Worm (Caenorhabditis elegans) whole organism, L2 larva: ENCODE measurements around the gene prk-2.

ENCODE experiments used
- R02D3.7 ChIP-seq: fragments of 150-350 bp; optimal IDR thresholded peaks from 2 replicates; lab custom pipeline; 2014; ENCODE audit warnings: missing biosample characterization, missing genetic modification characterization
- aly-2 ChIP-seq: fragments of 150-350 bp; optimal IDR thresholded peaks from 2 replicates; lab custom pipeline; 2014; ENCODE audit warnings: missing biosample characterization, missing genetic modification characterization
- ama-1 ChIP-seq: fragments of 150-350 bp; optimal IDR thresholded peaks from 2 replicates; lab custom pipeline; 2018; ENCODE audit warnings: inconsistent platforms
- elt-3 ChIP-seq: sonication (generic microtip); optimal IDR thresholded peaks from 2 replicates; lab custom pipeline; 2017; ENCODE audit warnings: missing biosample characterization, missing genetic modification characterization
- lin-39 ChIP-seq: fragments of 150-350 bp; optimal IDR thresholded peaks from 2 replicates; lab custom pipeline; 2014; ENCODE audit warnings: missing biosample characterization, missing genetic modification reagents, missing genetic modification characterization
- lsy-2 ChIP-seq, 2 experiments: fragments of 150-350 bp in 1 of 2; sonication (generic microtip) in 1 of 2; optimal IDR thresholded peaks; 2 replicates each; lab custom pipeline; 2014 to 2017; ENCODE audit warnings: missing biosample characterization in 2 of 2, missing genetic modification characterization in 2 of 2
- nhr-6 ChIP-seq: fragments of 150-350 bp; optimal IDR thresholded peaks from 2 replicates; lab custom pipeline; 2014; ENCODE audit warnings: missing biosample characterization, missing genetic modification characterization
- snpc-4 ChIP-seq: fragments of 150-350 bp; optimal IDR thresholded peaks from 2 replicates; lab custom pipeline; 2014; ENCODE audit warnings: missing biosample characterization, missing genetic modification characterization
- unc-39 ChIP-seq: fragments of 150-350 bp; optimal IDR thresholded peaks from 2 replicates; lab custom pipeline; 2014; ENCODE audit warnings: missing biosample characterization, missing genetic modification characterization
- unc-55 ChIP-seq: fragments of 150-350 bp; sonication (generic microtip); optimal IDR thresholded peaks from 3 replicates; lab custom pipeline; 2014; ENCODE audit warnings: missing biosample characterization, missing genetic modification reagents, missing genetic modification characterization
- unc-62 ChIP-seq: fragments of 150-350 bp; optimal IDR thresholded peaks from 2 replicates; lab custom pipeline; 2014; ENCODE audit warnings: missing biosample characterization, missing genetic modification reagents, missing genetic modification characterization
- zag-1 ChIP-seq: fragments of 150-350 bp; optimal IDR thresholded peaks from 2 replicates; lab custom pipeline; 2014; ENCODE audit warnings: missing biosample characterization, missing genetic modification characterization

- TF ChIP-seq aly-2 (tag; lab: Kevin White, UChicago) = no peak
- no peak for TF ChIP-seq elt-3 (tag; lab: Kevin White, UChicago)
- peak; percentile 80 for TF ChIP-seq R02D3.7 (tag; lab: Kevin White, UChicago)
- TF ChIP-seq ama-1 (lab: Kevin White, UChicago) = peak; percentile 11
- TF ChIP-seq unc-39 (tag; lab: Kevin White, UChicago) = no peak
- TF ChIP-seq snpc-4 = no peak
- peak; percentile 71 for TF ChIP-seq unc-55 (GFP tag; lab: Kevin White, UChicago)
- no peak for TF ChIP-seq unc-62 (GFP tag; lab: Kevin White, UChicago)
- TF ChIP-seq zag-1 = no peak
- TF ChIP-seq lin-39 (tag; lab: Kevin White, UChicago) = no peak
- no peak for TF ChIP-seq nhr-6 (tag; lab: Kevin White, UChicago)
- TF ChIP-seq lsy-2 (tag; optimal IDR thresholded peaks at IDR 0.05; lab: Kevin White, UChicago) = peak in 1 of 2 experiments; percentile 73
Observed at ce11 chrIII:3404354-3404913, 34.4 kb upstream of the prk-2 start, which contains the start of the genes npp-9 and F59A2.5.
